Worm (Caenorhabditis elegans) whole organism, late embryonic: ENCODE data around the gene C34F11.1.

Experiments
- C38D4.7 ChIP-seq: fragments of 200-800 bp; sonication (Bioruptor generic); optimal IDR thresholded peaks from 2 replicates; lab custom pipeline; 2018; ENCODE audit warnings: mild to moderate bottlenecking, missing genetic modification characterization, moderate library complexity, missing compliant biosample characterization
- ama-1 ChIP-seq: fragments of 150-350 bp; optimal IDR thresholded peaks from 2 replicates; lab custom pipeline; 2014
- ceh-31 ChIP-seq: sonication (generic microtip); optimal IDR thresholded peaks from 2 replicates; lab custom pipeline; 2016; ENCODE audit warnings: missing genetic modification characterization, missing compliant biosample characterization
- eyg-1 ChIP-seq: sonication (generic microtip); optimal IDR thresholded peaks from 2 replicates; lab custom pipeline; 2016; ENCODE audit warnings: missing genotype, missing genetic modification characterization, missing compliant biosample characterization
- hlh-30 ChIP-seq: sonication (generic microtip); optimal IDR thresholded peaks from 2 replicates; lab custom pipeline; 2017; ENCODE audit warnings: antibody characterized with exemption, missing genetic modification characterization, missing compliant biosample characterization; ENCODE audit not compliant: insufficient read depth
- hlh-8 ChIP-seq: sonication (generic microtip); optimal IDR thresholded peaks from 2 replicates; lab custom pipeline; 2016; ENCODE audit warnings: missing genotype, missing genetic modification characterization, missing compliant biosample characterization
- madf-2 ChIP-seq: sonication (generic microtip); optimal IDR thresholded peaks from 2 replicates; lab custom pipeline; 2017; ENCODE audit warnings: missing genetic modification characterization, missing compliant biosample characterization
- pqm-1 ChIP-seq: sonication (generic microtip); optimal IDR thresholded peaks from 2 replicates; lab custom pipeline; 2016; ENCODE audit warnings: missing genetic modification characterization, missing compliant biosample characterization
- rnt-1 ChIP-seq: sonication (generic microtip); optimal IDR thresholded peaks from 2 replicates; lab custom pipeline; 2016; ENCODE audit warnings: missing genetic modification characterization, missing compliant biosample characterization
- sox-2 ChIP-seq: fragments of 200-800 bp; sonication (Bioruptor generic); IDR thresholded peaks from 2 replicates; pipeline ENCODE4 v1.3.6; 2022; ENCODE audit warnings: missing genetic modification reagents, missing genetic modification characterization, missing compliant biosample characterization
- sox-4 ChIP-seq: sonication (generic microtip); optimal IDR thresholded peaks from 2 replicates; lab custom pipeline; 2017; ENCODE audit warnings: mild to moderate bottlenecking, missing genetic modification characterization, inconsistent platforms, missing compliant biosample characterization

ce11 chrII:5231111-5231510 is 18.3 kb downstream of the C34F11.1 start, which contains the start of gene EGAP2.1:
- no peak for TF ChIP-seq rnt-1
- TF ChIP-seq ama-1 (lab: Kevin White, UChicago): no peak
- no peak for TF ChIP-seq madf-2 (tag; lab: Kevin White, UChicago)
- no peak for TF ChIP-seq sox-2 (GFP tag; lab: Robert Waterston, UW)
- no peak for TF ChIP-seq eyg-1 (tag; lab: Kevin White, UChicago)
- TF ChIP-seq hlh-30 (tag; lab: Kevin White, UChicago): no peak
- TF ChIP-seq pqm-1 (tag; lab: Kevin White, UChicago): no peak
- no peak for TF ChIP-seq C38D4.7 (GFP tag; lab: Kevin White, UChicago)
- no peak for TF ChIP-seq ceh-31 (tag; lab: Kevin White, UChicago)
- TF ChIP-seq sox-4 (tag; lab: Kevin White, UChicago): no peak
- no peak for TF ChIP-seq hlh-8 (tag; lab: Kevin White, UChicago)
